Worm (Caenorhabditis elegans): ENCODE data around the gene T08B6.4.

Gene T08B6.4

ce11 chrIV:4870546-4870945 is 34.9 kb upstream of the T08B6.4 start, which contains the start of gene str-175:
TSS of gene str-175 (minus strand) at chrIV:4870646.
- no peak for TF ChIP-seq T26A5.8 (tag; optimal IDR thresholded peaks at IDR 0.05)
- TF ChIP-seq xnd-1 (tag; optimal IDR thresholded peaks at IDR 0.05): no peak
- no peak for TF ChIP-seq ceh-27 (GFP tag; optimal IDR thresholded peaks at IDR 0.05)
- no peak for TF ChIP-seq unc-62 (GFP tag; optimal IDR thresholded peaks at IDR 0.05)
- TF ChIP-seq F37B4.10 (GFP tag; IDR thresholded peaks at IDR 0.05): no peak
- TF ChIP-seq D2030.7 (GFP tag; IDR thresholded peaks at IDR 0.05): no peak
- no peak for TF ChIP-seq Y53G8AR.9 (GFP tag; conservative IDR thresholded peaks at IDR 0.05)
- no peak for TF ChIP-seq aptf-3 (GFP tag; IDR thresholded peaks at IDR 0.05)
- TF ChIP-seq ets-4 (GFP tag; optimal IDR thresholded peaks at IDR 0.05): no peak
- no peak for TF ChIP-seq tbp1 (GFP tag; optimal IDR thresholded peaks at IDR 0.05)
- TF ChIP-seq cebp-2 (GFP tag; IDR thresholded peaks at IDR 0.05): no peak
- TF ChIP-seq dpff-1 (tag; optimal IDR thresholded peaks at IDR 0.05): no peak
- no peak for TF ChIP-seq zfh-2 (GFP tag; conservative IDR thresholded peaks at IDR 0.05)
- TF ChIP-seq attf-3 (GFP tag; conservative IDR thresholded peaks at IDR 0.05): no peak
- no peak for TF ChIP-seq lir-1 (GFP tag; conservative IDR thresholded peaks at IDR 0.05)

ce11 chrIV:4874603-4875002 is 30.9 kb upstream of the T08B6.4 start, which contains the start of gene str-174:
TSS of gene str-174 (minus strand) at chrIV:4874703.
- TF ChIP-seq akir-1 (GFP tag; optimal IDR thresholded peaks at IDR 0.05): no peak
- no peak for TF ChIP-seq F10E7.11 (tag; optimal IDR thresholded peaks at IDR 0.05)
- no peak for TF ChIP-seq nfya-1 (tag; optimal IDR thresholded peaks at IDR 0.05; ENCODE audit: borderline replicate concordance, insufficient read depth)
- TF ChIP-seq tbx-9 (tag; optimal IDR thresholded peaks at IDR 0.05; ENCODE audit: borderline replicate concordance): no peak
- TF ChIP-seq F39B2.1 (GFP tag; IDR thresholded peaks at IDR 0.05): no peak
- TF ChIP-seq ztf-28 (GFP tag; IDR thresholded peaks at IDR 0.05): no peak
- no peak for TF ChIP-seq Y53G8AR.9 (GFP tag; conservative IDR thresholded peaks at IDR 0.05)
- TF ChIP-seq chd-7 (tag; optimal IDR thresholded peaks at IDR 0.05): no peak
- TF ChIP-seq snpc-1.3 (tag; optimal IDR thresholded peaks at IDR 0.05; ENCODE audit: insufficient read depth): no peak
- TF ChIP-seq attf-3 (GFP tag; conservative IDR thresholded peaks at IDR 0.05): no peak
- TF ChIP-seq rcor-1 (GFP tag; IDR thresholded peaks at IDR 0.05): no peak
- no peak for TF ChIP-seq zfh-2 (GFP tag; conservative IDR thresholded peaks at IDR 0.05)
- no peak for TF ChIP-seq lin-26 (GFP tag; IDR thresholded peaks at IDR 0.05)
- no peak for TF ChIP-seq aptf-3 (GFP tag; IDR thresholded peaks at IDR 0.05)
- no peak for TF ChIP-seq Y67H2A.10 (GFP tag; conservative IDR thresholded peaks at IDR 0.05)
- no peak for TF ChIP-seq B0261.1 (tag; optimal IDR thresholded peaks at IDR 0.05)
- no peak for TF ChIP-seq lin-35 (GFP tag; optimal IDR thresholded peaks at IDR 0.05)
- no peak for TF ChIP-seq ceh-79 (tag; optimal IDR thresholded peaks at IDR 0.05)
- no peak for TF ChIP-seq madf-8 (GFP tag; conservative IDR thresholded peaks at IDR 0.05)

- no peak for TF ChIP-seq mxl-1 (tag; optimal IDR thresholded peaks at IDR 0.05)
- no peak for TF ChIP-seq unc-62 (GFP tag; optimal IDR thresholded peaks at IDR 0.05)
- TF ChIP-seq nfyb-1 (GFP tag; IDR thresholded peaks at IDR 0.05): no peak
- no peak for TF ChIP-seq zim-3 (tag; optimal IDR thresholded peaks at IDR 0.05)
- no peak for TF ChIP-seq ztf-18 (tag; optimal IDR thresholded peaks at IDR 0.05)
- TF ChIP-seq snpc-1.3 (tag; optimal IDR thresholded peaks at IDR 0.05; ENCODE audit: insufficient read depth): no peak
- TF ChIP-seq F39B2.1 (GFP tag; IDR thresholded peaks at IDR 0.05): no peak
- TF ChIP-seq Y95B8A.8 (GFP tag; IDR thresholded peaks at IDR 0.05): no peak
- no peak for TF ChIP-seq K12H6.12 (tag; optimal IDR thresholded peaks at IDR 0.05)
- no peak for TF ChIP-seq hmg-1.2 (GFP tag; IDR thresholded peaks at IDR 0.05)
- TF ChIP-seq unc-130 (GFP tag; optimal IDR thresholded peaks at IDR 0.05): no peak
- TF ChIP-seq sdz-38 (tag; optimal IDR thresholded peaks at IDR 0.05): no peak
- no peak for TF ChIP-seq mcd-1 (GFP tag; IDR thresholded peaks at IDR 0.05)
- no peak for TF ChIP-seq nhr-27 (tag; optimal IDR thresholded peaks at IDR 0.05)
Measured at ce11 chrIV:4877102-4877501, 28.4 kb upstream of the T08B6.4 start, which contains the start of gene str-170. TSS of gene str-170 (plus strand) at chrIV:4877402.
